Worm (Caenorhabditis elegans): Measurements from ENCODE around the gene nhr-168.

DNA sequence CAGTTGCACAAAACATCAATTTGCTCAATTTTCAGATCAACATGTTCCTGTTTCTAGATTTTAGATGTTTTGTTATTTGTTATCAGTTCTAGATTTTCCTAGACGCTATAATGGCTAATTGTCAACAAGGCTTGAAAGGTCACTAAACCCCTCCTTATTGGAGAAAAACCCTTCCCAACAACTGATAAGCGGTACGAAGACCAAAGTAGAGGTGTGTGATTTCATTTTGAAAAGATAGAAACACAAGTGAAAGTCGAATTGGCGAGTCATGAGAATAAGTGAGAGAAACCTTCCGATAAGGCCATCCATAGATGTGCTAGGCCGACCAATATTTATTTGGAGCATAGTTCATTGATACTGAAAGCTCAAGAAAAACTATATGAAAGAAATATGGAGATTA, 40.0 kb upstream of the nhr-168 start:
- TF ChIP-seq snpc-4 (tag; optimal IDR thresholded peaks at IDR 0.05): no peak
- TF ChIP-seq aha-1 (tag): no peak
- TF ChIP-seq Y105C5A.15 (GFP tag; IDR thresholded peaks at IDR 0.05): no peak
- no peak for TF ChIP-seq ceh-82 (tag; optimal IDR thresholded peaks at IDR 0.05)
- TF ChIP-seq mxl-2 (GFP tag; conservative IDR thresholded peaks at IDR 0.05): no peak
- peak; percentile 69 for TF ChIP-seq php-3 (GFP tag; IDR thresholded peaks at IDR 0.05)
